Fruit fly (Drosophila melanogaster) whole organism, embryonic: Measurements from ENCODE around the gene eIF3h.

Experiments
- CG10267 ChIP-seq: fragments of 200-800 bp; sonication (Bioruptor generic); optimal IDR thresholded peaks from 2 replicates; lab custom pipeline; 2018; ENCODE audit warnings: missing biosample characterization, mild to moderate bottlenecking, missing genetic modification characterization, moderate library complexity
- CG10462 ChIP-seq: fragments of 200-800 bp; sonication (Bioruptor generic); optimal IDR thresholded peaks from 2 replicates; lab custom pipeline; 2016; ENCODE audit warnings: missing biosample characterization, missing genetic modification characterization
- CG11085 ChIP-seq: fragments of 200-800 bp; sonication (Bioruptor generic); IDR thresholded peaks from 2 replicates; pipeline ENCODE4 v1.3.6; 2022; ENCODE audit warnings: missing biosample characterization, missing genetic modification characterization
- CG11456 ChIP-seq: fragments of 200-800 bp; sonication (Bioruptor generic); IDR thresholded peaks from 3 replicates; pipeline ENCODE4 v1.3.6; 2022; ENCODE audit warnings: missing biosample characterization, missing genetic modification characterization
- CG12769 ChIP-seq: fragments of 200-800 bp; sonication (Bioruptor generic); optimal IDR thresholded peaks from 2 replicates; lab custom pipeline; 2019; ENCODE audit warnings: missing biosample characterization, mild to moderate bottlenecking, missing genetic modification characterization, moderate library complexity
- CG16815 ChIP-seq: fragments of 200-800 bp; sonication (Bioruptor generic); optimal IDR thresholded peaks from 3 replicates; lab custom pipeline; 2017; ENCODE audit warnings: missing biosample characterization, mild to moderate bottlenecking, missing genetic modification characterization
- CG31224 ChIP-seq: fragments of 200-800 bp; sonication (Bioruptor generic); IDR thresholded peaks from 2 replicates; pipeline ENCODE4 v1.3.6; 2022; ENCODE audit warnings: missing biosample characterization, missing genetic modification characterization
- CG32532 ChIP-seq: fragments of 200-800 bp; sonication (Bioruptor generic); IDR thresholded peaks from 2 replicates; pipeline ENCODE4 v1.3.6; 2022; ENCODE audit warnings: missing biosample characterization, missing genetic modification characterization
- CG32767 ChIP-seq: fragments of 200-800 bp; sonication (Bioruptor generic); IDR thresholded peaks from 2 replicates; pipeline ENCODE4 v1.3.6; 2022; ENCODE audit warnings: missing biosample characterization, missing genetic modification characterization
- CG3995 ChIP-seq: fragments of 200-800 bp; sonication (Bioruptor generic); optimal IDR thresholded peaks from 3 replicates; lab custom pipeline; 2016; ENCODE audit warnings: missing biosample characterization, missing genetic modification characterization
- CG4282 ChIP-seq: fragments of 200-800 bp; sonication (Bioruptor generic); optimal IDR thresholded peaks from 2 replicates; lab custom pipeline; 2016; ENCODE audit warnings: missing biosample characterization, missing genetic modification characterization
- CG4854 ChIP-seq: fragments of 200-800 bp; sonication (Bioruptor generic); optimal IDR thresholded peaks from 2 replicates; lab custom pipeline; 2016; ENCODE audit warnings: missing biosample characterization, missing genetic modification characterization, inconsistent platforms
- CG5953 ChIP-seq: fragments of 200-800 bp; sonication (Bioruptor generic); IDR thresholded peaks from 2 replicates; pipeline ENCODE4 v1.3.6; 2022; ENCODE audit warnings: missing biosample characterization, missing genetic modification characterization
- CG6813 ChIP-seq: fragments of 200-800 bp; sonication (Bioruptor generic); optimal IDR thresholded peaks from 2 replicates; lab custom pipeline; 2017; ENCODE audit warnings: missing biosample characterization, missing genetic modification characterization, mild to moderate bottlenecking, moderate library complexity, missing genetic modification reagents
- CG8478 ChIP-seq: fragments of >200 bp; optimal IDR thresholded peaks from 2 replicates; lab custom pipeline; 2018
- CG9215 ChIP-seq: fragments of 200-800 bp; sonication (Bioruptor generic); IDR thresholded peaks from 2 replicates; pipeline ENCODE4 v1.3.6; 2022; ENCODE audit warnings: missing biosample characterization, missing genetic modification characterization
- CG9437 ChIP-seq: fragments of 200-800 bp; sonication (Bioruptor generic); optimal IDR thresholded peaks from 2 replicates; lab custom pipeline; 2018; ENCODE audit warnings: missing biosample characterization, mild to moderate bottlenecking, missing genetic modification characterization
- CrebB ChIP-seq: fragments of 200-800 bp; sonication (Bioruptor generic); optimal IDR thresholded peaks from 3 replicates; lab custom pipeline; 2018; ENCODE audit warnings: missing biosample characterization, mild to moderate bottlenecking, missing genetic modification characterization
- Dbx ChIP-seq: fragments of 200-800 bp; sonication (Bioruptor generic); IDR thresholded peaks from 3 replicates; pipeline ENCODE4 v1.3.6; 2022; ENCODE audit warnings: missing biosample characterization, missing genetic modification characterization
- Dek ChIP-seq: fragments of 200-800 bp; sonication (Bioruptor generic); optimal IDR thresholded peaks from 3 replicates; lab custom pipeline; 2019; ENCODE audit warnings: missing biosample characterization, mild to moderate bottlenecking, missing genetic modification characterization, moderate library complexity
- E2f1 ChIP-seq: fragments of 200-800 bp; sonication (Bioruptor generic); IDR thresholded peaks from 2 replicates; pipeline ENCODE4 v1.3.6; 2022; ENCODE audit warnings: missing biosample characterization, missing genetic modification characterization
- Gsc ChIP-seq: fragments of 200-800 bp; sonication (Bioruptor generic); IDR thresholded peaks from 2 replicates; pipeline ENCODE4 v1.3.6; 2022; ENCODE audit warnings: missing biosample characterization, missing genetic modification characterization
- HmgD ChIP-seq: fragments of 200-800 bp; sonication (Bioruptor generic); optimal IDR thresholded peaks from 3 replicates; lab custom pipeline; 2016; ENCODE audit warnings: missing biosample characterization, missing genetic modification characterization
- Hsf ChIP-seq: fragments of 200-800 bp; sonication (Bioruptor generic); optimal IDR thresholded peaks from 3 replicates; lab custom pipeline; 2016; ENCODE audit warnings: missing biosample characterization, missing genetic modification characterization
- MTF-1 ChIP-seq: fragments of 200-800 bp; sonication (Bioruptor generic); optimal IDR thresholded peaks from 2 replicates; lab custom pipeline; 2018; ENCODE audit warnings: missing biosample characterization, mild to moderate bottlenecking, missing genetic modification characterization, borderline replicate concordance
- NFAT ChIP-seq: fragments of 200-800 bp; sonication (Bioruptor generic); IDR thresholded peaks from 2 replicates; pipeline ENCODE4 v1.3.6; 2022; ENCODE audit warnings: missing biosample characterization, missing genetic modification characterization
- Nf-YA ChIP-seq: fragments of 200-800 bp; sonication (Bioruptor generic); IDR thresholded peaks from 2 replicates; pipeline ENCODE4 v1.3.6; 2022; ENCODE audit warnings: missing biosample characterization, missing genetic modification characterization
- Ravus ChIP-seq: fragments of 200-800 bp; sonication (Bioruptor generic); IDR thresholded peaks from 2 replicates; pipeline ENCODE4 v1.3.6; 2022; ENCODE audit warnings: missing biosample characterization, missing genetic modification characterization
- Sry-δ ChIP-seq: fragments of 200-800 bp; sonication (Bioruptor generic); optimal IDR thresholded peaks from 2 replicates; lab custom pipeline; 2016; ENCODE audit warnings: missing biosample characterization, missing genetic modification characterization
- Ssrp ChIP-seq: fragments of 200-800 bp; sonication (Bioruptor generic); optimal IDR thresholded peaks from 2 replicates; lab custom pipeline; 2018; ENCODE audit warnings: missing biosample characterization, mild to moderate bottlenecking, missing genetic modification characterization, moderate library complexity
- amos ChIP-seq: fragments of 200-800 bp; sonication (Bioruptor generic); IDR thresholded peaks from 2 replicates; pipeline ENCODE4 v1.3.6; 2022; ENCODE audit warnings: missing biosample characterization, missing genetic modification characterization; ENCODE audit not compliant: partially characterized antibody
- ash1 ChIP-seq: fragments of 200-800 bp; sonication (Bioruptor generic); optimal IDR thresholded peaks from 2 replicates; lab custom pipeline; 2018; ENCODE audit warnings: missing biosample characterization, mild to moderate bottlenecking, missing genetic modification characterization
- cato ChIP-seq: fragments of 200-800 bp; sonication (Bioruptor generic); optimal IDR thresholded peaks from 2 replicates; lab custom pipeline; 2016; ENCODE audit warnings: missing biosample characterization, missing genetic modification characterization, borderline replicate concordance
- croc ChIP-seq: fragments of 200-800 bp; sonication (Bioruptor generic); conservative IDR thresholded peaks from 3 replicates; pipeline ENCODE4 v1.3.6; 2022; ENCODE audit warnings: missing biosample characterization, missing genetic modification characterization
- fd3F ChIP-seq: fragments of 200-800 bp; sonication (Bioruptor generic); optimal IDR thresholded peaks from 2 replicates; lab custom pipeline; 2018; ENCODE audit warnings: missing biosample characterization, mild to moderate bottlenecking, missing genetic modification characterization, moderate library complexity
- gcm2 ChIP-seq: fragments of 200-800 bp; sonication (Bioruptor generic); optimal IDR thresholded peaks from 2 replicates; lab custom pipeline; 2016; ENCODE audit warnings: missing biosample characterization, missing genetic modification characterization
- ham ChIP-seq: fragments of 200-800 bp; sonication (Bioruptor generic); IDR thresholded peaks from 2 replicates; pipeline ENCODE4 v1.3.6; 2022; ENCODE audit warnings: missing biosample characterization, missing genetic modification characterization
- hbn ChIP-seq: fragments of 200-800 bp; sonication (Bioruptor generic); IDR thresholded peaks from 2 replicates; pipeline ENCODE4 v1.3.6; 2022; ENCODE audit warnings: missing biosample characterization, missing genetic modification characterization; ENCODE audit not compliant: partially characterized antibody
- hkb ChIP-seq, 2 experiments: fragments of 200-800 bp in 1 of 2; fragments of >200 bp in 1 of 2; sonication (Bioruptor generic) in 1 of 2; IDR thresholded peaks in 1 of 2; optimal IDR thresholded peaks in 1 of 2; 2 replicates each; pipeline versions ENCODE4 v1.3.6 to Lab custom; 2017 to 2022; ENCODE audit warnings: missing biosample characterization in 1 of 2, missing genetic modification characterization in 1 of 2
- inv ChIP-seq: fragments of 200-800 bp; sonication (Bioruptor generic); IDR thresholded peaks from 2 replicates; pipeline ENCODE4 v1.3.6; 2022; ENCODE audit warnings: missing biosample characterization, missing genetic modification characterization; ENCODE audit not compliant: partially characterized antibody
- mirr ChIP-seq: fragments of 200-800 bp; sonication (Bioruptor generic); optimal IDR thresholded peaks from 3 replicates; lab custom pipeline; 2018; ENCODE audit warnings: missing biosample characterization, mild to moderate bottlenecking, missing genetic modification characterization
- nerfin-1 ChIP-seq: fragments of 200-800 bp; sonication (Bioruptor generic); optimal IDR thresholded peaks from 3 replicates; lab custom pipeline; 2019; ENCODE audit warnings: missing biosample characterization, mild to moderate bottlenecking, missing genetic modification characterization, moderate library complexity
- pita ChIP-seq: fragments of 200-800 bp; sonication (Bioruptor generic); optimal IDR thresholded peaks from 2 replicates; lab custom pipeline; 2017; ENCODE audit warnings: missing biosample characterization, mild to moderate bottlenecking, missing genetic modification characterization
- pnt ChIP-seq: fragments of 200-800 bp; sonication (Bioruptor generic); optimal IDR thresholded peaks from 3 replicates; lab custom pipeline; 2016; ENCODE audit warnings: missing biosample characterization, missing genetic modification characterization
- sob ChIP-seq: fragments of 200-800 bp; sonication (Bioruptor generic); IDR thresholded peaks from 2 replicates; pipeline ENCODE4 v1.3.6; 2022; ENCODE audit warnings: missing biosample characterization, missing genetic modification characterization
- tna ChIP-seq: fragments of 200-800 bp; sonication (Bioruptor generic); IDR thresholded peaks from 2 replicates; pipeline ENCODE4 v1.3.6; 2022; ENCODE audit warnings: missing biosample characterization, missing genetic modification characterization; ENCODE audit not compliant: partially characterized antibody
- trem ChIP-seq: fragments of 200-800 bp; optimal IDR thresholded peaks from 3 replicates; lab custom pipeline; 2019; ENCODE audit warnings: missing biosample characterization, mild to moderate bottlenecking, missing genetic modification characterization, moderate library complexity
- unpg ChIP-seq: fragments of 200-800 bp; sonication (Bioruptor generic); optimal IDR thresholded peaks from 3 replicates; lab custom pipeline; 2018; ENCODE audit warnings: missing biosample characterization, mild to moderate bottlenecking, missing genetic modification characterization, moderate library complexity
- usp ChIP-seq: fragments of >200 bp; optimal IDR thresholded peaks from 2 replicates; lab custom pipeline; 2017; ENCODE audit warnings: missing biosample characterization, missing genetic modification characterization
- zen2 ChIP-seq: fragments of 200-800 bp; sonication (Bioruptor generic); IDR thresholded peaks from 3 replicates; pipeline ENCODE4 v1.3.6; 2022; ENCODE audit warnings: missing biosample characterization, missing genetic modification characterization; ENCODE audit not compliant: partially characterized antibody

eIF3h gene

DNA sequence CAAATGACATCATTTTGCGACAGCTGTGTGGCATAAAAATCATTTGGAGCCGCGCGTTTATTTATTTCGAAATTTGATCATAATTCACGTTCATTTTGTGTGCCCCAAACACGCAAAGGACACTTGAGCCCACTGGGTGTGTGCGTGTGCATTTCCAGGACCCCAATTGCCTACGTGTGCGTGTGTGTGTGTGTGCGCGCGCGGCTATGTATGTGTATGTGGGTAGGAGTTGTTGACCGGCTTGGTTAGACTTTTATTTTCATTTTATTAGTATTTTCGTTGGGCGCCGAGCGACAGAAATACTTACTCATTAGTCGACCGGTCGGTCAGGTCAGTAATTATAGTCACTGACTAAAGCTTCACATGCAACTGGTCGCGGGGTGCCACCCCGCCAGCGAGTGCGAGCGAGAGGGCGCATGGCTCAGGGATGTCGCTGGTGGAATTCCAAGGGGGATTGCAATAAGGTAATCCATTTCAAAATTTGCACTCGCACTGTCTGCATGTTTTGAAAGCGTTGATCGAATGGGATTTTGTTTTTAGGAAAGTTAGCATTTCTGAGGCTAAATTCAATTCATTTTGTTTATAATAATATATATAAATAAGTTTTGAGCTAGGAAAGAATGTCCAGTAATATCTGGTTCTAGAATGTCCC lies 9.3 kb downstream of the eIF3h start (continued):
- TF ChIP-seq tna: no peak
- no peak for TF ChIP-seq CG4854 (GFP tag; lab: Kevin White, UChicago)
- TF ChIP-seq pita (GFP tag; lab: Kevin White, UChicago): no peak
- no peak for TF ChIP-seq CG10462
- no peak for TF ChIP-seq hbn
- TF ChIP-seq HmgD (GFP tag; lab: Kevin White, UChicago): no peak
- TF ChIP-seq unpg (GFP tag; lab: Kevin White, UChicago): peak; percentile 31
- no peak for TF ChIP-seq Hsf (GFP tag; lab: Kevin White, UChicago)
- TF ChIP-seq Nf-YA: no peak
- TF ChIP-seq Ravus (GFP tag; lab: Robert Waterston, UW): no peak
- TF ChIP-seq CG4282: no peak
- peak; percentile 29 for TF ChIP-seq CG16815
- no peak for TF ChIP-seq gcm2 (GFP tag; lab: Kevin White, UChicago)
- no peak for TF ChIP-seq CG11085 (GFP tag; lab: Robert Waterston, UW)
- no peak for TF ChIP-seq Dbx
- no peak for TF ChIP-seq CG10267 (tag; lab: Kevin White, UChicago)
- no peak for TF ChIP-seq CG3995 (GFP tag; lab: Kevin White, UChicago)
- no peak for TF ChIP-seq ham (GFP tag; lab: Robert Waterston, UW)
- no peak for TF ChIP-seq E2f1 (GFP tag; lab: Robert Waterston, UW)
- TF ChIP-seq CG9437 (GFP tag; lab: Kevin White, UChicago): no peak
- no peak for TF ChIP-seq usp (GFP tag; lab: Kevin White, UChicago)
- TF ChIP-seq CrebB (tag; lab: Kevin White, UChicago): no peak
- no peak for TF ChIP-seq inv (GFP tag; lab: Robert Waterston, UW)
- TF ChIP-seq NFAT (GFP tag; lab: Robert Waterston, UW): peak; percentile 62; the same call in 1 of the 2 replicates
- TF ChIP-seq CG5953 (GFP tag; lab: Robert Waterston, UW): no peak
- TF ChIP-seq fd3F (GFP tag; lab: Kevin White, UChicago): no peak
- no peak for TF ChIP-seq MTF-1
- no peak for TF ChIP-seq CG8478
- TF ChIP-seq pnt: peak; percentile 1
- TF ChIP-seq Ssrp (tag; lab: Kevin White, UChicago): peak; percentile 49
- TF ChIP-seq nerfin-1 (tag; lab: Kevin White, UChicago): peak; percentile 67
- TF ChIP-seq CG32767 (GFP tag; lab: Robert Waterston, UW): 0 out of 2 replicates have a peak, but pooled peaks have one; percentile 31
- no peak for TF ChIP-seq mirr (GFP tag; lab: Kevin White, UChicago)
- peak; percentile 53; the same call in 1 of the 2 replicates for TF ChIP-seq CG32532 (GFP tag; lab: Robert Waterston, UW)
- TF ChIP-seq hkb (optimal IDR thresholded peaks at IDR 0.05; lab: Kevin White, UChicago): no peak
- TF ChIP-seq hkb (GFP tag; IDR thresholded peaks at IDR 0.05; lab: Robert Waterston, UW): no peak
- peak; percentile 78 for TF ChIP-seq CG11456 (GFP tag; lab: Robert Waterston, UW)
- TF ChIP-seq Sry-δ (GFP tag; lab: Kevin White, UChicago): no peak
- no peak for TF ChIP-seq trem
- TF ChIP-seq CG9215 (GFP tag; lab: Robert Waterston, UW): no peak
- TF ChIP-seq sob (GFP tag; lab: Robert Waterston, UW): no peak
- no peak for TF ChIP-seq cato
- peak; percentile 2 for TF ChIP-seq CG6813 (GFP tag; lab: Kevin White, UChicago)
- TF ChIP-seq ash1 (GFP tag; lab: Kevin White, UChicago): no peak
- TF ChIP-seq croc (GFP tag; lab: Robert Waterston, UW): no peak
- TF ChIP-seq CG12769: peak; percentile 8
- TF ChIP-seq Gsc (GFP tag; lab: Robert Waterston, UW): no peak
- TF ChIP-seq zen2: no peak
- no peak for TF ChIP-seq Dek (tag; lab: Kevin White, UChicago)
- TF ChIP-seq amos: no peak
- TF ChIP-seq CG31224 (GFP tag; lab: Robert Waterston, UW): 0 out of 2 replicates have a peak, but pooled peaks have one; percentile 12
